Comparison of ENCODE assay signal across 1 fruit fly cellular context in the genomic region with DNA sequence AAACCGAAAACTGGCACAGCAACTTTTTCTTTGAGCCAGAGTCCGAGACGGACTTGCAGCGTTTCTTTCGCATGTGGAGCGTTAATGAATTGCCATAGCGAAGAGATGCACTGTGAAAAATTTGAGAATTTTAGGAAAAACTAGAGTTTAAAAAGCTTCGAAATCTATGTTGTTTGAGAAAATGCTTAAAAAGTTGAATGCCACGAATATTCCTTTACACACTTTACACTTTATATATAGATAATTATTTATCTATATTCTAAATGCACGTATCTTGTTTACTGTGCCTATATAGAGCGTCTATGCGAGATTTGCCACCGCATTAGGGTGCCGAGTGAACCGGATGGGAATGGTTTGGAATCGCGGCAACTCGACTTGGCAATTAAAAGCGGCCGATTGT.
A peak's percentile ranks its signal among the peaks of the same experiment; 100 is the strongest.
TF ChIP-seq lines count a peak whose summit lies in the region.

No protein-coding gene starts in this region.

TF ChIP-seq in whole organism, prepupa, 60 proteins besides CTCF, POLR2A, EP300 and RAD21 (continued from another document):
- TF ChIP-seq pdm3 (GFP tag; optimal IDR thresholded peaks at IDR 0.05; lab: Kevin White, UChicago) (peak; percentile 68), net (GFP tag; optimal IDR thresholded peaks at IDR 0.05; lab: Kevin White, UChicago) (peak; percentile 76), vri (GFP tag; optimal IDR thresholded peaks at IDR 0.05; lab: Kevin White, UChicago) (no peak), Sox15 (GFP tag; optimal IDR thresholded peaks at IDR 0.05; lab: Kevin White, UChicago) (peak; percentile 0), CG15336 (GFP tag; IDR thresholded peaks at IDR 0.05; lab: Robert Waterston, UW) (peak; percentile 94), CG6163 (GFP tag; IDR thresholded peaks at IDR 0.05; lab: Robert Waterston, UW) (peak; percentile 90), CG7368 (GFP tag; optimal IDR thresholded peaks at IDR 0.05; lab: Kevin White, UChicago) (peak; percentile 42), CG6792 (GFP tag; optimal IDR thresholded peaks at IDR 0.05; lab: Kevin White, UChicago) (peak; percentile 68), CG1621 (tag; optimal IDR thresholded peaks at IDR 0.05; lab: Kevin White, UChicago) (peak; percentile 31), CG11294 (GFP tag; IDR thresholded peaks at IDR 0.05; lab: Robert Waterston, UW) (peak; percentile 75), Hr4 (GFP tag; optimal IDR thresholded peaks at IDR 0.05; lab: Kevin White, UChicago) (peak; percentile 82), CG6808 (GFP tag; optimal IDR thresholded peaks at IDR 0.05; lab: Kevin White, UChicago) (peak; percentile 23), Smox (GFP tag; optimal IDR thresholded peaks at IDR 0.05; lab: Kevin White, UChicago) (no peak), Ets21C (GFP tag; optimal IDR thresholded peaks at IDR 0.05; lab: Kevin White, UChicago) (no peak), CG9139 (GFP tag; optimal IDR thresholded peaks at IDR 0.05; lab: Kevin White, UChicago) (no peak), Met (GFP tag; optimal IDR thresholded peaks at IDR 0.05; lab: Kevin White, UChicago) (no peak), CG4318 (GFP tag; optimal IDR thresholded peaks at IDR 0.05; lab: Kevin White, UChicago) (peak; percentile 82), dsx (GFP tag; optimal IDR thresholded peaks at IDR 0.05; lab: Kevin White, UChicago; ENCODE audit: poor library complexity, severe bottlenecking) (peak; percentile 48), Ets96B (tag; optimal IDR thresholded peaks at IDR 0.05; lab: Kevin White, UChicago) (peak; percentile 60), lz (GFP tag; optimal IDR thresholded peaks at IDR 0.05; lab: Kevin White, UChicago) (no peak), CG11762 (GFP tag; optimal IDR thresholded peaks at IDR 0.05; lab: Kevin White, UChicago; ENCODE audit: insufficient read depth) (peak; percentile 55), CG8319 (GFP tag; optimal IDR thresholded peaks at IDR 0.05; lab: Kevin White, UChicago) (peak; percentile 17), Hr38 (GFP tag; optimal IDR thresholded peaks at IDR 0.05; lab: Kevin White, UChicago) (no peak), Lpt (GFP tag; optimal IDR thresholded peaks at IDR 0.05; lab: Kevin White, UChicago) (peak; percentile 83), fd85E (GFP tag; optimal IDR thresholded peaks at IDR 0.05; lab: Kevin White, UChicago) (no peak), acj6 (GFP tag; optimal IDR thresholded peaks at IDR 0.05; lab: Kevin White, UChicago) (peak; percentile 76), fkh (GFP tag; optimal IDR thresholded peaks at IDR 0.05; lab: Kevin White, UChicago) (no peak), dac (GFP tag; optimal IDR thresholded peaks at IDR 0.05; lab: Kevin White, UChicago) (peak; percentile 74)
